ENCODE assay signal across 2 worm cellular contexts in the genomic region with DNA sequence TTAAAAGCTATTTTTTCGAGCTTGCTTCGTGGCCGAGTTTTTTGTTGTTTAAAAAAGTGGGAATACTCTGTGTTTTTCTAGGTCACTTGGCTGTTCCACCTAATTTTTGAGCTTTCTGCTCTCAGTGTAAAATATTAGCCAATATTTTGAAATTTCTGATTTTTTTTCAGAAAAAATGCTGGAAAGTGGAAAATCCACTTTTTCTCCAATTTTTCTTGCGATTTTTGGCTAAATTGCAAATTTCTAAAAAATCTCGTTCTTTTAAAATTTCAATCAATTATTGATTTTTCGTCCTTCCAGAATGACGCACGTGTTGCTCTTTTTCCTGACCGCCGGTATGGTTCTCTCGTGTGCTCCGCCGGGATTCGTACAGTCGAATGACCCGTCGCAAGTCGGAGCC.
TF ChIP-seq lines count a peak whose summit lies in the region.

A gene (plus strand): TSS at position 301 of the 400 bp plus-strand sequence.

TF ChIP-seq in whole organism, L3 larva, 47 proteins besides CTCF, POLR2A, EP300 and RAD21:
- TF ChIP-seq ztf-4 (tag; optimal IDR thresholded peaks at IDR 0.05; lab: Kevin White, UChicago) (no peak), ceh-28 (tag; optimal IDR thresholded peaks at IDR 0.05; lab: Kevin White, UChicago) (peak; percentile 2)

TF ChIP-seq in whole organism, midembryonic, 9 proteins besides CTCF, POLR2A, EP300 and RAD21:
- TF ChIP-seq cog-1 (tag; optimal IDR thresholded peaks at IDR 0.05; lab: Kevin White, UChicago) (no peak), T22C8.4 (GFP tag; IDR thresholded peaks at IDR 0.05; lab: Robert Waterston, UW) (peak; percentile 42; the same call in 1 of the 2 replicates)
TF ChIP-seq in whole organism, midembryonic: peak in this region for 1.
